Worm (Caenorhabditis elegans): ENCODE measurements around the gene F20D6.5.

The F20D6.5 gene

ce11 chrV:8185737-8186136, 24.0 kb downstream of the F20D6.5 start, which contains the start of gene F20D6.2:
TSS of gene F20D6.2 (plus strand) at chrV:8186037.
- TF ChIP-seq dmd-4 (tag; optimal IDR thresholded peaks at IDR 0.05) (no peak), lin-39 (tag; optimal IDR thresholded peaks at IDR 0.05) (no peak), nhr-237 (tag; optimal IDR thresholded peaks at IDR 0.05) (no peak), ztf-11 (tag; optimal IDR thresholded peaks at IDR 0.05) (no peak), sem-4 (tag; optimal IDR thresholded peaks at IDR 0.05) (no peak), lin-11 (tag; optimal IDR thresholded peaks at IDR 0.05) (no peak), ztf-1 (GFP tag; conservative IDR thresholded peaks at IDR 0.05) (no peak), sma-9 (GFP tag; optimal IDR thresholded peaks at IDR 0.05) (no peak), sma-9 (tag; optimal IDR thresholded peaks at IDR 0.05) (no peak), unc-55 (GFP tag; optimal IDR thresholded peaks at IDR 0.05) (no peak), nhr-11 (tag; optimal IDR thresholded peaks at IDR 0.05) (no peak)

- TF ChIP-seq nhr-6 (tag; optimal IDR thresholded peaks at IDR 0.05) (no peak), fos-1 (tag; optimal IDR thresholded peaks at IDR 0.05) (no peak), ztf-4 (tag; optimal IDR thresholded peaks at IDR 0.05) (no peak), gmeb-1 (tag; optimal IDR thresholded peaks at IDR 0.05) (no peak), ztf-11 (tag; optimal IDR thresholded peaks at IDR 0.05) (no peak), sma-3 (GFP tag; optimal IDR thresholded peaks at IDR 0.05) (no peak), crh-2 (tag; optimal IDR thresholded peaks at IDR 0.05) (no peak), skn-1 (tag; optimal IDR thresholded peaks at IDR 0.05) (no peak)
Observed at ce11 chrV:8188421-8188820, 26.7 kb downstream of the F20D6.5 start, which contains the start of gene F20D6.15. TSS of gene F20D6.15 (minus strand) at chrV:8188467.

- TF ChIP-seq nhr-25 (tag; optimal IDR thresholded peaks at IDR 0.05), result no peak
- no peak for TF ChIP-seq ztf-1 (GFP tag; conservative IDR thresholded peaks at IDR 0.05)
- no peak for TF ChIP-seq F13H6.1 (tag; optimal IDR thresholded peaks at IDR 0.05)
- no peak for TF ChIP-seq peb-1 (tag; optimal IDR thresholded peaks at IDR 0.05)
- TF ChIP-seq zag-1 (tag; optimal IDR thresholded peaks at IDR 0.05), result no peak
- no peak for TF ChIP-seq mdl-1 (tag; optimal IDR thresholded peaks at IDR 0.05)
- TF ChIP-seq nhr-11 (tag; optimal IDR thresholded peaks at IDR 0.05), result no peak
- TF ChIP-seq skn-1 (tag; optimal IDR thresholded peaks at IDR 0.05), result no peak
- TF ChIP-seq dmd-4 (tag; optimal IDR thresholded peaks at IDR 0.05), result no peak
- TF ChIP-seq R02D3.7 (tag; optimal IDR thresholded peaks at IDR 0.05), result no peak
- TF ChIP-seq Y55F3AM.14 (GFP tag; optimal IDR thresholded peaks at IDR 0.05), result no peak
- no peak for TF ChIP-seq sem-4 (tag; optimal IDR thresholded peaks at IDR 0.05)
- no peak for TF ChIP-seq nhr-77 (tag; optimal IDR thresholded peaks at IDR 0.05)
- TF ChIP-seq ZK546.5 (tag; optimal IDR thresholded peaks at IDR 0.05), result no peak
- no peak for TF ChIP-seq ztf-4 (tag; optimal IDR thresholded peaks at IDR 0.05)
- no peak for TF ChIP-seq fos-1 (tag; optimal IDR thresholded peaks at IDR 0.05)
Observed at ce11 chrV:8190016-8190415, 28.3 kb downstream of the F20D6.5 start, which contains the start of gene F20D6.12. TSS of gene F20D6.12 (minus strand) at chrV:8190116.

- TF ChIP-seq F13H6.1 (tag; optimal IDR thresholded peaks at IDR 0.05), result no peak
- TF ChIP-seq mab-5 (tag; optimal IDR thresholded peaks at IDR 0.05), result no peak
Observed at ce11 chrV:8190430-8190829, 28.7 kb downstream of the F20D6.5 start, which contains the start of gene F20D6.1. TSS of gene F20D6.1 (plus strand) at chrV:8190730.

ce11 chrV:8195889-8196418, 34.2 kb downstream of the F20D6.5 start, which contains the start of gene F20D6.10:
TSS of gene F20D6.10 (minus strand) at chrV:8195939.
- TF ChIP-seq R02D3.7 (tag; optimal IDR thresholded peaks at IDR 0.05) (no peak), F13H6.1 (tag; optimal IDR thresholded peaks at IDR 0.05) (peak; percentile 54), lsy-2 (tag; optimal IDR thresholded peaks at IDR 0.05) (peak in 1 of 2 experiments; percentile 27), nhr-77 (tag; optimal IDR thresholded peaks at IDR 0.05) (no peak), sma-9 (GFP tag; optimal IDR thresholded peaks at IDR 0.05) (peak; percentile 30), sma-9 (tag; optimal IDR thresholded peaks at IDR 0.05) (no peak), nhr-129 (tag; optimal IDR thresholded peaks at IDR 0.05) (peak; percentile 56)

- TF ChIP-seq Y55F3AM.14 (GFP tag; optimal IDR thresholded peaks at IDR 0.05) (no peak), snpc-4 (tag; optimal IDR thresholded peaks at IDR 0.05) (no peak), egl-27 (tag; optimal IDR thresholded peaks at IDR 0.05) (no peak), mab-5 (tag; optimal IDR thresholded peaks at IDR 0.05) (no peak), nhr-23 (tag; optimal IDR thresholded peaks at IDR 0.05) (no peak), unc-62 (GFP tag; optimal IDR thresholded peaks at IDR 0.05) (no peak), nhr-11 (tag; optimal IDR thresholded peaks at IDR 0.05) (no peak), C34F6.9 (tag; optimal IDR thresholded peaks at IDR 0.05) (no peak), mbf-1 (tag; optimal IDR thresholded peaks at IDR 0.05) (no peak), nhr-25 (tag; optimal IDR thresholded peaks at IDR 0.05) (no peak), ztf-11 (tag; optimal IDR thresholded peaks at IDR 0.05) (no peak), sem-4 (tag; optimal IDR thresholded peaks at IDR 0.05) (no peak), lin-11 (tag; optimal IDR thresholded peaks at IDR 0.05) (no peak), ztf-4 (tag; optimal IDR thresholded peaks at IDR 0.05) (no peak), R02D3.7 (tag; optimal IDR thresholded peaks at IDR 0.05) (no peak), crh-2 (tag; optimal IDR thresholded peaks at IDR 0.05) (no peak), F13H6.1 (tag; optimal IDR thresholded peaks at IDR 0.05) (no peak), unc-55 (GFP tag; optimal IDR thresholded peaks at IDR 0.05) (no peak)
Observed at ce11 chrV:8196993-8197392, 35.2 kb downstream of the F20D6.5 start.

Measured in whole organism, L2 larva.